Worm (Caenorhabditis elegans) whole organism, young adult: ENCODE data around the gene C53C11.1.

Experiments
- B0035.1 ChIP-seq: sonication (generic microtip); optimal IDR thresholded peaks from 2 replicates; lab custom pipeline; 2016; ENCODE audit warnings: missing genetic modification characterization, mild to moderate bottlenecking, missing compliant biosample characterization, missing genotype, missing genetic modification reagents
- B0336.3 ChIP-seq: fragments of 200-800 bp; sonication (Bioruptor generic); IDR thresholded peaks from 2 replicates; pipeline ENCODE4 v1.3.6; 2022; ENCODE audit warnings: missing genetic modification characterization, missing compliant biosample characterization
- C17E4.6 ChIP-seq: fragments of 200-800 bp; sonication (Bioruptor generic); IDR thresholded peaks from 2 replicates; pipeline ENCODE4 v1.3.6; 2022; ENCODE audit warnings: missing genetic modification reagents, missing genetic modification characterization, missing compliant biosample characterization
- F22D6.2 ChIP-seq: sonication (generic microtip); optimal IDR thresholded peaks from 2 replicates; lab custom pipeline; 2016; ENCODE audit warnings: mild to moderate bottlenecking, missing genetic modification characterization, missing compliant biosample characterization
- F37B4.10 ChIP-seq: fragments of 200-800 bp; sonication (Bioruptor generic); IDR thresholded peaks from 2 replicates; pipeline ENCODE4 v1.3.6; 2022; ENCODE audit warnings: missing genetic modification characterization, missing compliant biosample characterization
- K12H6.12 ChIP-seq: fragments of 200-800 bp; sonication (Bioruptor generic); optimal IDR thresholded peaks from 2 replicates; lab custom pipeline; 2018; ENCODE audit warnings: mild to moderate bottlenecking, missing genetic modification characterization, missing compliant biosample characterization
- T26A5.8 ChIP-seq: sonication (generic microtip); optimal IDR thresholded peaks from 2 replicates; lab custom pipeline; 2016; ENCODE audit warnings: missing genetic modification characterization, missing compliant biosample characterization
- Y56A3A.18 ChIP-seq: fragments of 200-800 bp; sonication (Bioruptor generic); IDR thresholded peaks from 2 replicates; pipeline ENCODE4 v1.3.6; 2022; ENCODE audit warnings: missing genetic modification reagents, missing genetic modification characterization, missing compliant biosample characterization
- aptf-3 ChIP-seq: fragments of 200-800 bp; sonication (Bioruptor generic); IDR thresholded peaks from 2 replicates; pipeline ENCODE4 v1.3.6; 2022; ENCODE audit warnings: missing genetic modification characterization, missing compliant biosample characterization
- attf-6 ChIP-seq: fragments of 200-800 bp; sonication (Bioruptor generic); IDR thresholded peaks from 2 replicates; pipeline ENCODE4 v1.3.6; 2022; ENCODE audit warnings: missing genetic modification reagents, missing genetic modification characterization, missing compliant biosample characterization
- bed-1 ChIP-seq: fragments of 200-800 bp; sonication (Bioruptor generic); IDR thresholded peaks from 2 replicates; pipeline ENCODE4 v1.3.6; 2022; ENCODE audit warnings: missing genetic modification reagents, missing genetic modification characterization, missing compliant biosample characterization
- cebp-1 ChIP-seq, 2 experiments: fragments of 200-800 bp in 1 of 2; sonication (Bioruptor generic) in 1 of 2; sonication (generic microtip) in 1 of 2; IDR thresholded peaks in 1 of 2; optimal IDR thresholded peaks in 1 of 2; 2 replicates each; pipeline versions ENCODE4 v1.3.6 to Lab custom; 2017 to 2022; ENCODE audit warnings: missing compliant biosample characterization in 2 of 2, missing genetic modification characterization in 2 of 2, mild to moderate bottlenecking in 1 of 2, missing genetic modification reagents in 1 of 2, moderate library complexity in 1 of 2
- ceh-27 ChIP-seq: fragments of 200-800 bp; sonication (Bioruptor generic); optimal IDR thresholded peaks from 2 replicates; lab custom pipeline; 2018; ENCODE audit warnings: mild to moderate bottlenecking, missing genetic modification characterization, moderate library complexity, missing compliant biosample characterization
- dox-1 ChIP-seq: fragments of 200-800 bp; sonication (Bioruptor generic); IDR thresholded peaks from 2 replicates; pipeline ENCODE4 v1.3.6; 2022; ENCODE audit warnings: missing genetic modification reagents, missing genetic modification characterization, missing compliant biosample characterization
- egl-18 ChIP-seq: fragments of 200-800 bp; sonication (Bioruptor generic); IDR thresholded peaks from 2 replicates; pipeline ENCODE4 v1.3.6; 2022; ENCODE audit warnings: missing genetic modification reagents, missing genetic modification characterization, missing compliant biosample characterization
- egrh-3 ChIP-seq: fragments of 200-800 bp; sonication (Bioruptor generic); IDR thresholded peaks from 2 replicates; pipeline ENCODE4 v1.3.6; 2022; ENCODE audit warnings: missing genetic modification reagents, missing genetic modification characterization, missing compliant biosample characterization
- fkh-3 ChIP-seq: sonication (generic microtip); optimal IDR thresholded peaks from 2 replicates; lab custom pipeline; 2016; ENCODE audit warnings: mild to moderate bottlenecking, missing genetic modification characterization, missing compliant biosample characterization
- gei-17 ChIP-seq: fragments of 200-800 bp; sonication (Bioruptor generic); optimal IDR thresholded peaks from 2 replicates; lab custom pipeline; 2018; ENCODE audit warnings: mild to moderate bottlenecking, missing genetic modification characterization, missing compliant biosample characterization
- hmg-20 ChIP-seq: fragments of 200-800 bp; sonication (Bioruptor generic); IDR thresholded peaks from 2 replicates; pipeline ENCODE4 v1.3.6; 2022; ENCODE audit warnings: missing genetic modification reagents, missing genetic modification characterization, missing compliant biosample characterization
- hsf-1 ChIP-seq: fragments of 200-800 bp; sonication (Bioruptor generic); IDR thresholded peaks from 2 replicates; pipeline ENCODE4 v1.3.6; 2022; ENCODE audit warnings: missing genetic modification reagents, missing genetic modification characterization, missing compliant biosample characterization
- let-607 ChIP-seq, 2 experiments: fragments of 200-800 bp in 1 of 2; sonication (Bioruptor generic) in 1 of 2; sonication (generic microtip) in 1 of 2; optimal IDR thresholded peaks; 2 replicates each; lab custom pipeline; 2016 to 2018; ENCODE audit warnings: mild to moderate bottlenecking in 2 of 2, missing compliant biosample characterization in 2 of 2, missing genetic modification characterization in 2 of 2, moderate library complexity in 2 of 2, missing genotype in 1 of 2
- lin-26 ChIP-seq: fragments of 200-800 bp; sonication (Bioruptor generic); IDR thresholded peaks from 2 replicates; pipeline ENCODE4 v1.3.6; 2022; ENCODE audit warnings: missing genetic modification reagents, missing genetic modification characterization, missing compliant biosample characterization
- nhr-120 ChIP-seq: fragments of 200-800 bp; sonication (Bioruptor generic); IDR thresholded peaks from 2 replicates; pipeline ENCODE4 v1.3.6; 2022; ENCODE audit warnings: missing genetic modification characterization, missing compliant biosample characterization
- nhr-80 ChIP-seq: sonication (generic microtip); optimal IDR thresholded peaks from 2 replicates; lab custom pipeline; 2016; ENCODE audit warnings: missing genetic modification characterization, missing compliant biosample characterization
- pbrm-1 ChIP-seq: fragments of 200-800 bp; sonication (Bioruptor generic); IDR thresholded peaks from 2 replicates; pipeline ENCODE4 v1.3.6; 2022; ENCODE audit warnings: missing genetic modification reagents, missing genetic modification characterization, missing compliant biosample characterization
- snpc-1.1 ChIP-seq: sonication (generic microtip); optimal IDR thresholded peaks from 2 replicates; lab custom pipeline; 2017; ENCODE audit warnings: missing genetic modification characterization, mild to moderate bottlenecking, missing compliant biosample characterization, antibody characterized with exemption, moderate library complexity, missing genotype, missing genetic modification reagents; ENCODE audit not compliant: insufficient read depth
- snpc-1.3 ChIP-seq: sonication (generic microtip); optimal IDR thresholded peaks from 2 replicates; lab custom pipeline; 2017; ENCODE audit warnings: missing genetic modification characterization, mild to moderate bottlenecking, missing compliant biosample characterization, antibody characterized with exemption, moderate library complexity, missing genotype, missing genetic modification reagents; ENCODE audit not compliant: insufficient read depth
- snpc-4 ChIP-seq, 5 experiments: fragments of 150-350 bp in 1 of 5; sonication (generic microtip) in 4 of 5; optimal IDR thresholded peaks; 2 replicates each; lab custom pipeline; 2014 to 2018; ENCODE audit warnings: missing genetic modification characterization in 5 of 5, missing biosample characterization in 3 of 5, antibody characterized with exemption in 2 of 5, mild to moderate bottlenecking in 2 of 5, missing compliant biosample characterization in 2 of 5, missing genotype in 2 of 5, moderate library complexity in 2 of 5, missing genetic modification reagents in 1 of 5
- somi-1 ChIP-seq: fragments of 200-800 bp; sonication (Bioruptor generic); optimal IDR thresholded peaks from 2 replicates; lab custom pipeline; 2018; ENCODE audit warnings: mild to moderate bottlenecking, missing genetic modification characterization, missing compliant biosample characterization
- unc-130 ChIP-seq: sonication (generic microtip); optimal IDR thresholded peaks from 2 replicates; lab custom pipeline; 2016; ENCODE audit warnings: missing genetic modification reagents, missing genetic modification characterization, missing compliant biosample characterization
- zfh-2 ChIP-seq: fragments of 200-800 bp; sonication (Bioruptor generic); conservative IDR thresholded peaks from 2 replicates; pipeline ENCODE4 v1.3.6; 2022; ENCODE audit warnings: missing genetic modification reagents, missing genetic modification characterization, missing compliant biosample characterization
- ztf-25 ChIP-seq: fragments of 200-800 bp; sonication (Bioruptor generic); IDR thresholded peaks from 2 replicates; pipeline ENCODE4 v1.3.6; 2022; ENCODE audit warnings: missing genetic modification reagents, missing genetic modification characterization, missing compliant biosample characterization
- ztf-3 ChIP-seq: fragments of 200-800 bp; sonication (Bioruptor generic); optimal IDR thresholded peaks from 2 replicates; lab custom pipeline; 2018; ENCODE audit warnings: mild to moderate bottlenecking, missing genetic modification characterization, missing compliant biosample characterization
- ztf-6 ChIP-seq: fragments of 200-800 bp; sonication (Bioruptor generic); IDR thresholded peaks from 2 replicates; pipeline ENCODE4 v1.3.6; 2022; ENCODE audit warnings: missing genetic modification reagents, missing genetic modification characterization, missing compliant biosample characterization

C53C11.1 gene

DNA sequence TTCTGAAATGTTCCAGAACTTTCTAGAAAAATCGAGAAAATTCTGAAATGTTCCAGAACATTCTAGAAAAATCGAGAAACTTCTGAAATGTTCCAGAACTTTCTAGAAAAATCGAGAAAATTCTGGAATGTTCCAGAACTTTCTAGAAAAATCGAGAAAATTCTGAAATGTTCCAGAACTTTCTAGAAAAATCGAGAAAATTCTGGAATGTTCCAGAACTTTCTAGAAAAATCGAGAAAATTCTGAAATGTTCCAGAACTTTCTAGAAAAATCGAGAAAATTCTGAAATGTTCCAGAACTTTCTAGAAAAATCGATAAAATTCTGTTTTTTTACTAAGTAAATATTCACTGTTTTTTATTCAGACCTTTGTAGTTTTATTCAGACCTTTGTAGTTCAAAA is 29.1 kb upstream of the C53C11.1 start:
- TF ChIP-seq hsf-1 (GFP tag; lab: Robert Waterston, UW) (peak; percentile 90), egrh-3 (GFP tag; lab: Robert Waterston, UW) (peak; percentile 80)

DNA sequence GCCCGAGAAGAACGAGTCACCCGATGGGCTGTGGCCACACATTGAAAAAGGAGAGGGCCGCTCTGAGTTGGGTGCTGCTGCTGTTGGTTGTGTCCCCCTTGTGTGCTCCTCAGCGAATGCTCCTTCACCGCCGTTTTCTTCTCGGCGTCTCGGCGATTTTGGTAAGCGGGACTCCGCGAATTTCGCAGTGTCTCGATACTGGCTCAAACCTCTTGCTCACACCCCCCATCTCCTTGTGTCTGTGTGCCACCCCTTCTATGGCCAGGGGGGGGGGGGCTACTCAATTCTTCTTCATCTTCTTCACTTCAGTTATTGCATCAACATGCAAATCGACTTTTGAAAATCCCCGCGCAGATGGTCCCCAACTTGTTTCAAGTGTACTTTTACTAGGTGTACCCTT is 25.6 kb upstream of the C53C11.1 start:
- TF ChIP-seq dox-1 (GFP tag; lab: Robert Waterston, UW) = peak; percentile 28; the same call in 1 of the 2 replicates
- 0 out of 2 replicates have a peak, but pooled peaks have one; percentile 42 for TF ChIP-seq lin-26 (GFP tag; lab: Robert Waterston, UW)
- TF ChIP-seq pbrm-1 (GFP tag; lab: Robert Waterston, UW) = peak; percentile 32; the same call in 1 of the 2 replicates
- no peak for TF ChIP-seq nhr-80
- no peak for TF ChIP-seq let-607 (tag; optimal IDR thresholded peaks at IDR 0.05; lab: Kevin White, UChicago)
- no peak for TF ChIP-seq Y56A3A.18
- TF ChIP-seq aptf-3 (GFP tag; lab: Robert Waterston, UW) = no peak
- TF ChIP-seq egrh-3 (GFP tag; lab: Robert Waterston, UW) = peak; percentile 67; the same call in 1 of the 2 replicates
- TF ChIP-seq K12H6.12 (tag; lab: Kevin White, UChicago) = peak; percentile 50
- TF ChIP-seq egl-18 = 0 out of 2 replicates have a peak, but pooled peaks have one; percentile 32
- peak; percentile 95 for TF ChIP-seq zfh-2 (GFP tag; lab: Robert Waterston, UW)
- TF ChIP-seq ceh-27 (GFP tag; lab: Kevin White, UChicago) = peak; percentile 57
- TF ChIP-seq hmg-20 = no peak
- no peak for TF ChIP-seq cebp-1 (GFP tag; IDR thresholded peaks at IDR 0.05; lab: Robert Waterston, UW)
- no peak for TF ChIP-seq cebp-1 (tag; optimal IDR thresholded peaks at IDR 0.05; lab: Kevin White, UChicago)
- no peak for TF ChIP-seq F22D6.2 (tag; lab: Kevin White, UChicago)
- TF ChIP-seq, all 124 proteins: peak for 8

DNA sequence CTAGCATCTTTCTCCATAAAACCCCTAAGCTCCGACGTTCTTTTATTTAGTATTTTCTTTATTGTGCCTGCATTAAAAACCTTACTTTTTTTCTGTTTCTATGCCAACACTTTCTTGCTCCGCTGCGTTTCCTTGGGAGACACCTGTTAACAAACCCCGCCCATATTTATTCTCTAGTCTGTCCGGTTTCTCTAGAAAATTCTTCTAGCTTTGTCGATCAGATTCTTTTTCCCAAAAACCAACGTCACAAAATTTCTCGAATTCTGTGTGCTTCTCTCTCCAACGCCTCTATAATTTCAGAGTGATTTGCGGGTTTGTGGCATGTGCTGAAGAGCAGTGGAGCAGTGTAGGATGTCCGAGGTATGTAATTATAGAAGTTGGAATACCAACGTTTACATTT is 22.3 kb upstream of the C53C11.1 start, which contains the start of gene ptr-5:
ptr-5 (plus strand) TSS at position 301 of the 400 bp plus-strand sequence.
- TF ChIP-seq snpc-1.3 (tag; lab: Kevin White, UChicago) (no peak), nhr-120 (no peak), B0035.1 (tag; lab: Kevin White, UChicago) (no peak), B0336.3 (GFP tag; lab: Robert Waterston, UW) (no peak), snpc-1.1 (tag; lab: Kevin White, UChicago) (no peak), C17E4.6 (GFP tag; lab: Robert Waterston, UW) (no peak), gei-17 (no peak), unc-130 (GFP tag; lab: Kevin White, UChicago) (no peak)

DNA sequence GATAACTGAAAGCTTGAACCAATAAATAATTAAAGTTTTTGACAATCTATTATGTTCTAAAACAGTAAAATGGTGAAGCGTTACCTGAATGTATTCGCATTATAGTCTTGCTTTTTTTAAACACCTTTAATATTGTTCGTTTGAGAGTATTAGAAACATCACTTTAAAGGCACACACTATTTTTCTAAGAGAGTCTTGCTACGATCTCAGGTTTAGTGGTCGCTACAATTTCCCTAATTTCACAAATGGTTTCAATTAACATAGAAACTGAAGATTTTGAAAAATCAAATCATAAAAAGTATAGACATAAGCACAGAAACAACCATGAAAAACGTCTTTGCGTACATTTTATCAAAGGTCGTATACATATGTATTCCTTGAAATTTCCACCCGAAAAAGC is 20.0 kb upstream of the C53C11.1 start:
- TF ChIP-seq ztf-25 (GFP tag; lab: Robert Waterston, UW) = no peak
- no peak for TF ChIP-seq fkh-3 (tag; lab: Kevin White, UChicago)
- no peak for TF ChIP-seq bed-1 (GFP tag; lab: Robert Waterston, UW)
- TF ChIP-seq ztf-6 (GFP tag; lab: Robert Waterston, UW) = no peak
- TF ChIP-seq T26A5.8 (tag; lab: Kevin White, UChicago) = no peak
- no peak for TF ChIP-seq egl-18
- no peak for TF ChIP-seq ztf-3 (GFP tag; lab: Kevin White, UChicago)
- no peak for TF ChIP-seq attf-6 (GFP tag; lab: Robert Waterston, UW)
- TF ChIP-seq F37B4.10 (GFP tag; lab: Robert Waterston, UW) = no peak
- TF ChIP-seq somi-1 (GFP tag; lab: Kevin White, UChicago) = no peak
- TF ChIP-seq dox-1 (GFP tag; lab: Robert Waterston, UW) = no peak
- no peak for TF ChIP-seq snpc-4 (GFP tag; optimal IDR thresholded peaks at IDR 0.05; lab: Kevin White, UChicago)
- no peak for TF ChIP-seq snpc-4 (tag; optimal IDR thresholded peaks at IDR 0.05; lab: Kevin White, UChicago)
